Worm (Caenorhabditis elegans): ENCODE results near the gene peb-1.

ce11 chrX:2266366-2266765 lies 55.5 kb downstream of the peb-1 start:
- TF ChIP-seq nhr-25 (tag; optimal IDR thresholded peaks at IDR 0.05) (no peak), fkh-10 (GFP tag; optimal IDR thresholded peaks at IDR 0.05) (no peak), tbx-2 (tag; optimal IDR thresholded peaks at IDR 0.05) (no peak), snpc-4 (tag; optimal IDR thresholded peaks at IDR 0.05) (no peak)
